Worm (Caenorhabditis elegans) whole organism, L4 larva: ENCODE measurements around the gene C06C3.7.

Experiments
- ceh-82 ChIP-seq: sonication (generic microtip); optimal IDR thresholded peaks from 2 replicates; lab custom pipeline; 2017; ENCODE audit warnings: missing biosample characterization, missing genetic modification characterization
- daf-12 ChIP-seq: fragments of 150-350 bp; optimal IDR thresholded peaks from 2 replicates; lab custom pipeline; 2014; ENCODE audit warnings: missing biosample characterization, missing genetic modification reagents, missing genetic modification characterization
- hif-1 ChIP-seq, 2 experiments: sonication (generic microtip); optimal IDR thresholded peaks; 2 replicates each; lab custom pipeline; 2016 to 2017; ENCODE audit warnings: missing compliant biosample characterization in 2 of 2, missing genetic modification characterization in 2 of 2, missing genetic modification reagents in 2 of 2, missing genotype in 2 of 2, mild to moderate bottlenecking in 1 of 2
- nhr-11 ChIP-seq: fragments of 150-350 bp; optimal IDR thresholded peaks from 2 replicates; lab custom pipeline; 2014; ENCODE audit warnings: missing biosample characterization, missing genetic modification characterization

ce11 chrII:9378174-9378573 is 7.2 kb upstream of the C06C3.7 start:
- TF ChIP-seq daf-12 (tag; lab: Kevin White, UChicago) (no peak), ceh-82 (no peak), hif-1 (tag; optimal IDR thresholded peaks at IDR 0.05; lab: Kevin White, UChicago) (no peak), nhr-11 (tag; lab: Kevin White, UChicago) (no peak)
